Worm (Caenorhabditis elegans): Measurements from ENCODE around the gene EEED8.18.

The EEED8.18 gene

DNA sequence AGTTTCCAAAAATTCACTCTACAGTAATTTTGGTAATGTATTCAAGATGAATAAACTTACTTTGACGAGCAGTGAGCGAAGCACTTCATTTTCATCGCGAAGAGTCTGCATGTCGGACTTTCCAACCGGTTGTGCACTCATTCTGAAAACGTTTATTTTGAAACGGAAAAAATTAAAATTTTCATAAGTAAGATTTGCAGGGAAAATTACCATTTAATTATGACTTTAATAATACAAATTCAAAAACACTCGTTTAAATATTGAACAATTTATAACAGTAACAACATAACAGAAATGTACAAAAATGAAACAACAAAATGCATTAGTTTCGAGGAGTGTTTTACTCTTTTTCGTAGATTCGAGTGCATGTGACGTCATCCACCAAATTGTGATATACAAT, at the start of gene EEED8.18, which contains the start of gene EEED8.13:
TSS of gene EEED8.18 (minus strand) at position 144 of the 400 bp plus-strand sequence.
TSS of gene EEED8.13 (minus strand) at position 101 of the 400 bp plus-strand sequence.
- no peak for TF ChIP-seq unc-62 (GFP tag; optimal IDR thresholded peaks at IDR 0.05)

ce11 chrII:5460911-5461310, 48.5 kb upstream of the EEED8.18 start:
- TF ChIP-seq unc-62 (GFP tag; optimal IDR thresholded peaks at IDR 0.05) = no peak

DNA sequence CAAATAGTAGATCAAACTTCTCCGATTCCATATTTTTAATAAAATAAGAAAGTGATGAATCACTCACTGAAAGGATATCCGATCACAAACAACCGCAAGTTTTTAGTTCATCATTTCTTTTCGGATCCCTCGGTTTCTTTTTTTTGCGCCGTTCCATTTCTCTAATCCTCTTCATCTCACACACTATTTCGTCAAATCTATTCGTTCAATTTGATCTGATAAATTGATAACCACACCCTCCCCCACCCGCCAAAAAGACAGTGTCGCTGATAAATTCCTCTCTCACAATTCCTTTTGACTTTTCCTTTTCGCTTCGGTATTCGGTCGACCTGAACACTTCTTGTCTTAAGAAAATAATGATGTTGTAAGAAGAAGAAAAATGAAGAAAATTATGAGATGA, 47.1 kb upstream of the EEED8.18 start:
- TF ChIP-seq unc-62 (GFP tag; optimal IDR thresholded peaks at IDR 0.05) = no peak

- no peak for TF ChIP-seq unc-62 (GFP tag; optimal IDR thresholded peaks at IDR 0.05)
Observed at ce11 chrII:5458683-5459410, 46.4 kb upstream of the EEED8.18 start.

- no peak for TF ChIP-seq unc-62 (GFP tag; optimal IDR thresholded peaks at IDR 0.05)
Observed at ce11 chrII:5455650-5456355, 43.4 kb upstream of the EEED8.18 start, which contains the start of gene daz-1. daz-1 (plus strand) TSS chrII:5456305.

- no peak for TF ChIP-seq unc-62 (GFP tag; optimal IDR thresholded peaks at IDR 0.05)
Observed at ce11 chrII:5453547-5453946, 41.1 kb upstream of the EEED8.18 start, which contains the start of gene dhs-5. dhs-5 (plus strand) TSS chrII:5453847.

ce11 chrII:5451278-5451677, 38.9 kb upstream of the EEED8.18 start:
- no peak for TF ChIP-seq unc-62 (GFP tag; optimal IDR thresholded peaks at IDR 0.05)

ce11 chrII:5449620-5450019, 37.2 kb upstream of the EEED8.18 start:
- no peak for TF ChIP-seq unc-62 (GFP tag; optimal IDR thresholded peaks at IDR 0.05)

ce11 chrII:5449219-5449618, 36.8 kb upstream of the EEED8.18 start:
- TF ChIP-seq unc-62 (GFP tag; optimal IDR thresholded peaks at IDR 0.05) = no peak

ce11 chrII:5447381-5447780, 35.0 kb upstream of the EEED8.18 start, which contains the start of gene cex-1:
cex-1 (plus strand) TSS chrII:5447681.
- no peak for TF ChIP-seq unc-62 (GFP tag; optimal IDR thresholded peaks at IDR 0.05)

DNA sequence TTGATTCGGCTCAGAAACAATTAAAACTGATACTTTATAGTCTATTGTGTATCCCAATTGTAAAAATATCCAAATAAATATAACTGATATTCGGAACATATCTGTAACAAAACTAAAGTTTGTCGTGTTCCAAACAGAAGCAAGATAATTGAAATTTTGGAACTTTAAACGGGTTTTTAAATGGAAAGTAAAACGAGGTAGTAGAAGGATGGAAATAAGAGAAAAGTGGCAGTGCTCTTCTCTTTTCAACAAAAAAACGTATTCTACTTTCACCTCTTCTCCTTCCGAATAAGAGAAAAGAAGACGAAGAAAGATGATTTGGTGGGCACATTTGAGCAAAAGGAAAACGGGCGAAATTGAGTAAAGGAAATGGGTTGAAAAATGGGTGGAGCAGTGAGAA, 34.1 kb upstream of the EEED8.18 start, which contains the start of gene nmr-1:
TSS of gene nmr-1 (minus strand) at position 101 of the 400 bp plus-strand sequence.
- no peak for TF ChIP-seq unc-62 (GFP tag; optimal IDR thresholded peaks at IDR 0.05)

DNA sequence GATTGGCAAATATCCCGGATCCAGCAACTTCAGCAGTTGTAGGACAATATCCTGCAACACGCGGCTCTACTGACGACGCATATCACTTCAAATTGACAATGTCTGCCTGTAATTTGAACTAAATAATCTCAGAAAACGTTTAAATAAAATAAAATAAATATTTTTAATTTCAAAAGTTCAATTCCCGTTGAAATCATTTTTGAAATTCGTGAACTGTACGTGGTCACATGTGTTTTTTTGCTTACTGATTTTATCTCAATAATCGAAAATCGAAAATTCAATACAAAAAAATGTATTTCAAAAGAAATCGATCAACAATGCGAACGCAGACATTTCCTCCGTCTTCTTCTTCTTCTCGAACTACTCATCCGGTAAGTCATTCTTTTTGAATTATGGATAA, 25.2 kb upstream of the EEED8.18 start, which contains the start of gene F07F6.1:
TSS of gene F07F6.1 (plus strand) at position 301 of the 400 bp plus-strand sequence.
- no peak for TF ChIP-seq unc-62 (GFP tag; optimal IDR thresholded peaks at IDR 0.05)

- TF ChIP-seq unc-62 (GFP tag; optimal IDR thresholded peaks at IDR 0.05) = no peak
Observed at ce11 chrII:5436833-5437232, 24.4 kb upstream of the EEED8.18 start, which contains the start of gene dct-5. dct-5 (minus strand) TSS chrII:5436933.

ce11 chrII:5433069-5433468, 20.7 kb upstream of the EEED8.18 start, which contains the start of gene srx-114:
srx-114 (minus strand) TSS chrII:5433169.
- TF ChIP-seq unc-62 (GFP tag; optimal IDR thresholded peaks at IDR 0.05) = no peak

- TF ChIP-seq unc-62 (GFP tag; optimal IDR thresholded peaks at IDR 0.05) = no peak
Observed at ce11 chrII:5429522-5430257, 17.3 kb upstream of the EEED8.18 start, which contains the start of the genes F07F6.4 and F07F6.2. F07F6.4 (minus strand) TSS chrII:5429572. F07F6.2 (plus strand) TSS chrII:5430207.

ce11 chrII:5426470-5426869, 14.1 kb upstream of the EEED8.18 start:
- no peak for TF ChIP-seq unc-62 (GFP tag; optimal IDR thresholded peaks at IDR 0.05)

Measured in whole organism, dauer.